Fruit fly (Drosophila melanogaster) whole organism, wandering third instar larva: ENCODE measurements around the gene Gr93c.

ENCODE experiments used
- Abd-B ChIP-seq: fragments of >200 bp; optimal IDR thresholded peaks from 2 replicates; lab custom pipeline; 2017; ENCODE audit warnings: missing biosample characterization, missing genetic modification characterization
- CG32264 ChIP-seq: fragments of 200-800 bp; sonication (Bioruptor generic); optimal IDR thresholded peaks from 2 replicates; lab custom pipeline; 2016; ENCODE audit warnings: missing biosample characterization, missing genetic modification characterization
- Dfd ChIP-seq: fragments of >200 bp; optimal IDR thresholded peaks from 2 replicates; lab custom pipeline; 2017; ENCODE audit warnings: missing biosample characterization, missing genetic modification characterization
- Dif ChIP-seq: fragments of 200-275, 200-300 bp; sonication (Bioruptor generic); optimal IDR thresholded peaks from 2 replicates; lab custom pipeline; 2018; ENCODE audit warnings: missing biosample characterization, missing genetic modification characterization; ENCODE audit not compliant: partially characterized antibody
- GATAd ChIP-seq: sonication (Bioruptor generic); optimal IDR thresholded peaks from 2 replicates; lab custom pipeline; 2016; ENCODE audit warnings: missing biosample characterization, missing genetic modification characterization
- HLH106 ChIP-seq: fragments of 200-800 bp; optimal IDR thresholded peaks from 3 replicates; lab custom pipeline; 2019; ENCODE audit warnings: missing biosample characterization, mild to moderate bottlenecking, missing genetic modification characterization, moderate library complexity
- Hnf4 ChIP-seq: fragments of 200-800 bp; sonication (Bioruptor generic); optimal IDR thresholded peaks from 2 replicates; lab custom pipeline; 2016; ENCODE audit warnings: missing biosample characterization, mild to moderate bottlenecking, missing genetic modification characterization
- Hr78 ChIP-seq: fragments of >200 bp; optimal IDR thresholded peaks from 2 replicates; lab custom pipeline; 2017; ENCODE audit warnings: missing biosample characterization, missing genetic modification characterization
- Hr83 ChIP-seq: fragments of 200-300 bp; sonication (Bioruptor generic); optimal IDR thresholded peaks from 2 replicates; lab custom pipeline; 2016; ENCODE audit warnings: missing biosample characterization, mild to moderate bottlenecking, missing genetic modification characterization, moderate library complexity; ENCODE audit not compliant: poor library complexity, severe bottlenecking
- Mio ChIP-seq: sonication (Bioruptor generic); optimal IDR thresholded peaks from 2 replicates; lab custom pipeline; 2016; ENCODE audit warnings: missing biosample characterization, missing genetic modification characterization
- Myc ChIP-seq: fragments of >200 bp; optimal IDR thresholded peaks from 2 replicates; lab custom pipeline; 2017
- N ChIP-seq: fragments of >200 bp; optimal IDR thresholded peaks from 2 replicates; lab custom pipeline; 2018; ENCODE audit warnings: missing biosample characterization, missing external identifiers, missing genetic modification characterization
- OdsH ChIP-seq: fragments of 200-800 bp; sonication (Bioruptor generic); optimal IDR thresholded peaks from 2 replicates; lab custom pipeline; 2016; ENCODE audit warnings: missing biosample characterization, mild to moderate bottlenecking, missing genetic modification characterization
- Rel ChIP-seq, 2 experiments: fragments of 200-800 bp; sonication (Bioruptor generic) in 1 of 2; optimal IDR thresholded peaks; 2 replicates in 1 of 2; 3 replicates in 1 of 2; lab custom pipeline; 2016 to 2019; ENCODE audit warnings: mild to moderate bottlenecking in 2 of 2, missing biosample characterization in 2 of 2, missing genetic modification characterization in 2 of 2, moderate library complexity in 1 of 2
- Sp1 ChIP-seq: fragments of 200-800 bp; sonication (Bioruptor generic); optimal IDR thresholded peaks from 3 replicates; lab custom pipeline; 2019; ENCODE audit warnings: missing biosample characterization, mild to moderate bottlenecking, missing genetic modification characterization, moderate library complexity
- Vsx2 ChIP-seq: fragments of 200-300, 225-300 bp; sonication (Bioruptor generic); optimal IDR thresholded peaks from 2 replicates; lab custom pipeline; 2018; ENCODE audit warnings: missing biosample characterization, missing genetic modification characterization; ENCODE audit not compliant: partially characterized antibody
- br ChIP-seq: fragments of 200-800 bp; sonication (Bioruptor generic); optimal IDR thresholded peaks from 2 replicates; lab custom pipeline; 2016; ENCODE audit warnings: missing biosample characterization, missing genetic modification characterization
- dmrt93B ChIP-seq: fragments of 200-800 bp; sonication (Bioruptor generic); optimal IDR thresholded peaks from 2 replicates; lab custom pipeline; 2018; ENCODE audit warnings: missing biosample characterization, mild to moderate bottlenecking, missing genetic modification characterization
- dsf ChIP-seq: sonication (Bioruptor generic); optimal IDR thresholded peaks from 2 replicates; lab custom pipeline; 2016; ENCODE audit warnings: missing biosample characterization, missing genetic modification characterization, borderline replicate concordance
- ey ChIP-seq: fragments of 200-800 bp; sonication (Bioruptor generic); optimal IDR thresholded peaks from 2 replicates; lab custom pipeline; 2016; ENCODE audit warnings: missing biosample characterization, missing genetic modification characterization
- foxo ChIP-seq, 2 experiments: fragments of 200-800 bp; sonication (Bioruptor generic); optimal IDR thresholded peaks; 2 replicates in 1 of 2; 3 replicates in 1 of 2; lab custom pipeline; 2016 to 2017; ENCODE audit warnings: missing biosample characterization in 2 of 2, missing genetic modification characterization in 2 of 2
- fru ChIP-seq: fragments of 200-800 bp; sonication (Bioruptor generic); optimal IDR thresholded peaks from 3 replicates; lab custom pipeline; 2016; ENCODE audit warnings: missing biosample characterization, mild to moderate bottlenecking, missing genetic modification characterization
- h ChIP-seq: fragments of 200-800 bp; sonication (Bioruptor generic); optimal IDR thresholded peaks from 3 replicates; lab custom pipeline; 2016; ENCODE audit warnings: missing biosample characterization, mild to moderate bottlenecking, missing genetic modification characterization
- lola ChIP-seq: fragments of >200 bp; optimal IDR thresholded peaks from 2 replicates; lab custom pipeline; 2017; ENCODE audit warnings: missing biosample characterization, missing genetic modification characterization
- pan ChIP-seq: fragments of >200 bp; optimal IDR thresholded peaks from 2 replicates; lab custom pipeline; 2017
- psq ChIP-seq: fragments of 200-800 bp; sonication (Bioruptor generic); optimal IDR thresholded peaks from 3 replicates; lab custom pipeline; 2017; ENCODE audit warnings: missing biosample characterization, mild to moderate bottlenecking, missing genetic modification characterization, moderate library complexity
- rgr ChIP-seq: fragments of 200-800 bp; sonication (Bioruptor generic); optimal IDR thresholded peaks from 3 replicates; lab custom pipeline; 2016; ENCODE audit warnings: missing biosample characterization, mild to moderate bottlenecking, missing genetic modification characterization
- sage ChIP-seq: fragments of 200-800 bp; sonication (Bioruptor generic); optimal IDR thresholded peaks from 2 replicates; lab custom pipeline; 2016; ENCODE audit warnings: missing biosample characterization, mild to moderate bottlenecking, missing genetic modification characterization
- sv ChIP-seq: fragments of 200-800 bp; sonication (Bioruptor generic); optimal IDR thresholded peaks from 3 replicates; lab custom pipeline; 2016; ENCODE audit warnings: missing biosample characterization, missing genetic modification characterization
- tai ChIP-seq: sonication (Bioruptor generic); optimal IDR thresholded peaks from 2 replicates; lab custom pipeline; 2016; ENCODE audit warnings: missing biosample characterization, missing genetic modification characterization
- woc ChIP-seq: sonication (Bioruptor generic); optimal IDR thresholded peaks from 2 replicates; lab custom pipeline; 2016; ENCODE audit warnings: missing biosample characterization, mild to moderate bottlenecking, missing genetic modification characterization

Gr93c gene

DNA sequence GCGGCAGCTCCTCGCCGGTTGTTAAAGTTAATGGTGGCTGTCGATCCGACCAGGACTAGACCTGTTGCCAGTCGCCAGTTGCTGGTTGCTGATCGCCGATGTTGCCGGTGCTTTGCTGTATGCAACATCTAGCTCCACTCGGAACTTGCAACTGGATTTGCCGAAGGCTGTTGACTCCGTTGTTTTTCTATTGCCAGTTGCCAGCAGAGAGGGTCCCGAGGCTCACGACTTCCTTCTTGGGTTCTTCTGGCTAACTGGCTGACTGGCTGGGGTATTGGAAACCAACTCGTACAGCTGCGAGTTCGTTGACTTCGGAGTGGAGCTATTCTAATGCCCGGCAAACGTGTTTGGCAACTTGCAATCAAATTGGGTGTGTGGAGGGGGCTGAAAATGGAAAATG lies 14.0 kb downstream of the Gr93c start:
- no peak for TF ChIP-seq ey (GFP tag; lab: Kevin White, UChicago)
- no peak for TF ChIP-seq pan
- TF ChIP-seq fru: no peak
- TF ChIP-seq Dfd (GFP tag; lab: Kevin White, UChicago): no peak
- TF ChIP-seq dsf (GFP tag; lab: Kevin White, UChicago): no peak
- no peak for TF ChIP-seq Hr78
- TF ChIP-seq lola: no peak
- no peak for TF ChIP-seq GATAd (GFP tag; lab: Kevin White, UChicago)
- no peak for TF ChIP-seq Mio
- no peak for TF ChIP-seq HLH106 (tag; lab: Kevin White, UChicago)
- TF ChIP-seq OdsH (GFP tag; lab: Kevin White, UChicago): no peak
- TF ChIP-seq Hr83 (GFP tag; lab: Kevin White, UChicago): no peak
- no peak for TF ChIP-seq foxo (GFP tag; optimal IDR thresholded peaks at IDR 0.05; lab: Kevin White, UChicago)
- no peak for TF ChIP-seq rgr (GFP tag; lab: Kevin White, UChicago)
- TF ChIP-seq Dif (GFP tag; lab: Kevin White, UChicago): no peak
- no peak for TF ChIP-seq Abd-B (GFP tag; lab: Kevin White, UChicago)
- TF ChIP-seq N (GFP tag; lab: Kevin White, UChicago): no peak
- no peak for TF ChIP-seq Sp1 (GFP tag; lab: Kevin White, UChicago)

DNA sequence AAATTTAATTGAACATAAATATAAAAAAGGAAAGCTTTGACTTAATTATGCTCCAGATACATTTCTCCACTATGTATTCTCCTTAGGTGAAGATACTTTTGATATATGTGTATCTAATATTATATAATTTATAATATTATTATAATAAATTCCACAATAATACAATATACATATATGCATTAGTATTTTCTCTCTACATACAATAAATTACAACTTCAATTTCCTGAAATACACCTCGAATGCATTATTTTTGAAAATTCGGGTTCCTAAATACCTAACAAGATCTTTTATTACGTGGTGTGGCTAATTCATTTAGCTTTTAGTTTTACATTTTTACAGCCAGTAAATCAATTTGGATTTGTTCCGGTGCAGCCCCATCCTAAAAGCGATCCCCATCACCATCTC lies 14.8 kb downstream of the Gr93c start:
- TF ChIP-seq sv (GFP tag; lab: Kevin White, UChicago) (no peak), Dif (GFP tag; lab: Kevin White, UChicago) (no peak), OdsH (GFP tag; lab: Kevin White, UChicago) (no peak), CG32264 (GFP tag; lab: Kevin White, UChicago) (no peak), Hr78 (no peak), sage (no peak), Myc (lab: Kevin White, UChicago) (no peak), fru (no peak), Sp1 (GFP tag; lab: Kevin White, UChicago) (no peak), lola (no peak), GATAd (GFP tag; lab: Kevin White, UChicago) (no peak), br (GFP tag; lab: Kevin White, UChicago) (no peak), Dfd (GFP tag; lab: Kevin White, UChicago) (no peak), rgr (GFP tag; lab: Kevin White, UChicago) (no peak), pan (no peak), Hnf4 (no peak), Abd-B (GFP tag; lab: Kevin White, UChicago) (no peak), HLH106 (tag; lab: Kevin White, UChicago) (no peak), foxo (GFP tag; optimal IDR thresholded peaks at IDR 0.05; lab: Kevin White, UChicago) (no peak)
- TF ChIP-seq, all 38 proteins: peak for 0

DNA sequence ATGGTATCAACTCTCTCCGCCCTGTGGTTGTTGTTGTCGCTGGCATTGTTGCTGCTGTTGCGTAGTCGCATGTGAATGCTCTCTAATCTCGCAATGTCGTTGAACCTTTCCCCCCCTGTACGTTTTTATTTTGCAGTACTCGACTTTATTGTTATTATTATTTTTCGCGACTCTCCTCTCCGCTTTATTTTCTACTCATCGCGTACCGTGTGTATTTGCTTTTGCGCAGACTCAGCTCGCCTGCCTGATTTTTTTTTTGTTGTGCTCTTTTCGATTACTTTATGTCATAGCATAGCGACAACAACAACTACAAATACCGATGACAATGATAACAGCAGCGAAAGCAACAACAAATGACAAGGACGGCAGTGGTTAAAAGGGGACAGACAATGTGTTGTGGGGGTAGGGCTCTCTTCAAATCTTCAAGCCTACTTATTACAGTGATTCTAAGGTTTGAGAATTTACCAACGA lies 15.5 kb downstream of the Gr93c start:
- TF ChIP-seq tai (GFP tag; lab: Kevin White, UChicago) (peak; percentile 74), br (GFP tag; lab: Kevin White, UChicago) (peak; percentile 36), Dif (GFP tag; lab: Kevin White, UChicago) (peak; percentile 12), Sp1 (GFP tag; lab: Kevin White, UChicago) (no peak), N (GFP tag; lab: Kevin White, UChicago) (no peak), woc (peak; percentile 16), Dfd (GFP tag; lab: Kevin White, UChicago) (no peak), fru (peak; percentile 25), Hnf4 (peak; percentile 15), foxo (GFP tag; optimal IDR thresholded peaks at IDR 0.05; lab: Kevin White, UChicago) (peak; percentile 5 to 10), psq (GFP tag; lab: Kevin White, UChicago) (peak; percentile 60), Vsx2 (GFP tag; lab: Kevin White, UChicago) (peak; percentile 52), h (peak; percentile 10), pan (no peak), sage (peak; percentile 3), Rel (GFP tag; optimal IDR thresholded peaks at IDR 0.05; lab: Kevin White, UChicago) (no peak), Rel (tag; optimal IDR thresholded peaks at IDR 0.05; lab: Kevin White, UChicago) (peak; percentile 44)

DNA sequence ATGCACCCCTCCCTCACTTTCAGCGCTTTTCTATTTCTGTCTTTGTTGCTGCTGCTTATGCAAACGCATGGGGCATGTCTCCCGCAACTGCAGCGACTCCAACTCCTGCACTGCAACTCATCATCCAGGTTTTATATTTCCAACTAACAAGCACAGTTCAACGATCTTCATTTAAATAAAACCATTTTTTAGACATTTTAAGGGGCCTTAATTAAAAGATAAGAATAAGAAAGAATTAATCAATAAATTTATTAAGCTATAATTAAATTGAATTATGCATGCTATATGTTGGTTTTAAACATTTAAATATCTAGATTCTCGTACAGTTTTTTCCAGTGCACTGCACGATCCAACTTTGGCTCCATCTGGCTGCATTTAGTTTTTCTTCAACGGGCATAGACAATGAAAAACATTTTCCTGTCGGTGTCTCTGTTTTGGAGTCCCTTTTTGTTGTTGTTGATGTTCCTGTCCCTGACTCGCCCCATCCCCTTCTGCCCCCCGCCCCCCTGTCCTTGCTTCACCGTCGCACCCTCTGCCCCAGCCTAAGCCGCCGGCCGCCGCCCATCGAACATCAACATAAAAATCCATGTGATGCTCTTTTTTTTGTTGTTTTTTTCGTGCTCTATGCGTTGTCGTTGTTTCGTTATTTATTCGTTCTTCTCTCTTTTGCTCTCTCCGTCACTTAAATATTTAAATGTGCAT lies 16.1 kb downstream of the Gr93c start:
- TF ChIP-seq Sp1 (GFP tag; lab: Kevin White, UChicago) (no peak), dmrt93B (GFP tag; lab: Kevin White, UChicago) (peak; percentile 7), foxo (GFP tag; optimal IDR thresholded peaks at IDR 0.05; lab: Kevin White, UChicago) (peak in 1 of 2 experiments; percentile 22)
